Worm (Caenorhabditis elegans) whole organism, L4/young adult: ENCODE measurements around the gene srab-14.

ENCODE experiments used
- W03F9.2 ChIP-seq: fragments of 150-350 bp; optimal IDR thresholded peaks from 2 replicates; lab custom pipeline; 2014; ENCODE audit warnings: missing biosample characterization, missing genetic modification characterization
- dao-5 ChIP-seq: sonication (generic microtip); optimal IDR thresholded peaks from 2 replicates; lab custom pipeline; 2016; ENCODE audit warnings: missing genotype, missing genetic modification characterization, moderate library complexity, missing compliant biosample characterization
- him-1 ChIP-seq: sonication (generic microtip); optimal IDR thresholded peaks from 2 replicates; lab custom pipeline; 2016; ENCODE audit warnings: missing genotype, missing genetic modification reagents, missing genetic modification characterization, missing compliant biosample characterization

ce11 chrII:7494155-7494554 is 5.1 kb downstream of the srab-14 start, which contains the start of gene R10H1.1:
- TF ChIP-seq him-1 (tag; lab: Kevin White, UChicago), result no peak
- TF ChIP-seq dao-5 (tag; lab: Kevin White, UChicago), result no peak
- TF ChIP-seq W03F9.2 (tag; lab: Kevin White, UChicago), result no peak
